Worm (Caenorhabditis elegans): Measurements from ENCODE around the gene T13B5.9.

Gene T13B5.9

DNA sequence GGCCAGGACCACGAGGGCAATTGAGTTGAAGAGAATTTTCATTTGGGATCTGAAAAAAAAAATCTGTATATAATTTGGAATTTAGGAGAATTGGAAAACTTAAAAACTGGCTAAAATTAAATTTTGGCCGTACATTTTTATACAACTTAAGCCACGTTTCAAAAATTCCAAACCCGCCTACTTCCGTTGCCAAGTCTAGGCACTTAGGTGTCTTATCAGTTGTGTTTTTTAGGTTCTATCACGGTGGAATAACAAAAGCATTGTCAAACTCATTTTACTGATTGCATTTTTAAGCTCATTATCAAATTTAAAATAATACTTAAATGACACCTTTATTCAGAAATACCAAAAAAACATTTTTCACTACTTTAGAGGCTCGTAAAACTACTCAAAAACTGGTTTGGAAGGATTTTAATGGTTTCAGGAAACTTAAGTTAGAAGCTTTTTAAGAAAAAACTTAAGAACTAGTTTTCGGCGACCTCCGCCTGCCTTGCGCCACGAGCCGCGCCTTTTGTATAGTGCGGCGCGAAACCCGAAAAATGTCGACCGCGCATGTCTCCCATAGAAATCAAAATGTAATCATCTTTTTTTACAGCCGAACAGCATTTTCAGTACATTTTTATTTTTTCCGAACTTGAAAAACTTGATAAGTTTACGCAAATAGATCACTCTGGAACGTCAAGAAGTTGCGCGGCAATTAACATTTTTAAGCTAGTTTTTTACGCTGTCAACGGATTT lies 13.9 kb upstream of the T13B5.9 start, which contains the start of gene lips-13:
lips-13 (minus strand) TSS at position 51 of the 738 bp plus-strand sequence.
- TF ChIP-seq fkh-10 (GFP tag; optimal IDR thresholded peaks at IDR 0.05) (no peak), ceh-32 (tag; optimal IDR thresholded peaks at IDR 0.05; ENCODE audit: poor library complexity) (no peak), skn-1 (tag; optimal IDR thresholded peaks at IDR 0.05) (no peak), egl-43 (GFP tag; IDR thresholded peaks at IDR 0.05) (no peak), Y48G9A.11 (GFP tag; IDR thresholded peaks at IDR 0.05) (no peak), dmd-6 (GFP tag; IDR thresholded peaks at IDR 0.05) (no peak), ZK337.2 (GFP tag; IDR thresholded peaks at IDR 0.05) (no peak), hmg-1.1 (GFP tag; IDR thresholded peaks at IDR 0.05) (no peak)

DNA sequence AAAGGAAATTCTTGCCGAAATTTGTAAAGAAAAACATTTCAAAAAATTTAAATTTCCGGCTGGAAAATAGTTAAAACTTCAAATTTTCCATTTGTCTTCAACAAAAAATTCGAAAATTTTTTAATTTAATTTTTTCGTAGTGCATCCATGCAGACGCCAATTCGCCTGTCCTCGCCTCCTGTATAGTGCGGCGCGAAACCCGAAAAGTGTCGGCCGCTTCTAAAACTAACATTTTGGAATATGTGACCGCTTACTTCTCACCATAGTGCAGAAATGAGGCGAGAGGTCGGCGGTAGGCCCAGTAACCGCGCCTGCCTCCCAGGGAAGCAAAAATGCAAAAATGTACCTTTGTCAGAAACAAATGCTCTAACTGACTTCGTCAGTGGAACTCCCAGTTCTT lies 12.2 kb upstream of the T13B5.9 start:
- TF ChIP-seq T26A8.4 (GFP tag; IDR thresholded peaks at IDR 0.05), result no peak
- peak; percentile 56 for TF ChIP-seq aha-1 (tag)
- TF ChIP-seq lin-1 (GFP tag; IDR thresholded peaks at IDR 0.05), result no peak
- no peak for TF ChIP-seq daf-8 (GFP tag; IDR thresholded peaks at IDR 0.05)
- TF ChIP-seq nhr-76 (tag; optimal IDR thresholded peaks at IDR 0.05), result no peak
- no peak for TF ChIP-seq pha-4 (GFP tag; IDR thresholded peaks at IDR 0.05)
- TF ChIP-seq pha-4 (tag; optimal IDR thresholded peaks at IDR 0.05), result no peak

DNA sequence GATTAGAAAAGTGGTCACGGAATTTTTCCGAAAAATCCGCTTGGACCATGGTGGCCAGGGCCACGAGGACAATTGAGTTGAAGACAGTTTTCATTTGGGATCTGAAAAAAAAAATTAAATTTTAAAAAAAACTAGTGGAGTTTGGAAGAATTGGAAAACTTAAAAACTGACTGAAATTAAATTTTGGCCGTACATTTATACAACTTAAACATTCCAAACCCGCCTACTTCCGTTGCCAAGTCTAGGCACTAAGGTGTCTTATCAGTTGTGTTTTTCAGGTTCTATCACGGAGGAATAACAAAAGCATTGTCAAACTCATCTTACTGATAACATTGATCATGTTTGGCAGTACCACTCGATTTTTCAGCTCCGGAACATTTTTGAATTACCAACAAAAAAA lies 9.8 kb upstream of the T13B5.9 start, which contains the start of gene lips-12:
lips-12 (minus strand) TSS at position 101 of the 400 bp plus-strand sequence.
- TF ChIP-seq set-16 (GFP tag; IDR thresholded peaks at IDR 0.05) (no peak), T26A8.4 (GFP tag; IDR thresholded peaks at IDR 0.05) (no peak), F26F4.8 (GFP tag; conservative IDR thresholded peaks at IDR 0.05) (no peak), spr-3 (GFP tag; optimal IDR thresholded peaks at IDR 0.05) (no peak), nhr-48 (tag; optimal IDR thresholded peaks at IDR 0.05) (no peak), nhr-102 (tag; optimal IDR thresholded peaks at IDR 0.05) (no peak), F49E8.2 (tag; optimal IDR thresholded peaks at IDR 0.05; ENCODE audit: borderline replicate concordance) (no peak), zag-1 (tag; optimal IDR thresholded peaks at IDR 0.05) (no peak), gei-8 (GFP tag; optimal IDR thresholded peaks at IDR 0.05) (no peak), ZK546.5 (tag; optimal IDR thresholded peaks at IDR 0.05) (no peak), mdt-29 (GFP tag; IDR thresholded peaks at IDR 0.05) (no peak), arid-1 (GFP tag; conservative IDR thresholded peaks at IDR 0.05) (no peak), nhr-11 (tag; optimal IDR thresholded peaks at IDR 0.05) (no peak), rbr-2 (tag; optimal IDR thresholded peaks at IDR 0.05) (no peak)

DNA sequence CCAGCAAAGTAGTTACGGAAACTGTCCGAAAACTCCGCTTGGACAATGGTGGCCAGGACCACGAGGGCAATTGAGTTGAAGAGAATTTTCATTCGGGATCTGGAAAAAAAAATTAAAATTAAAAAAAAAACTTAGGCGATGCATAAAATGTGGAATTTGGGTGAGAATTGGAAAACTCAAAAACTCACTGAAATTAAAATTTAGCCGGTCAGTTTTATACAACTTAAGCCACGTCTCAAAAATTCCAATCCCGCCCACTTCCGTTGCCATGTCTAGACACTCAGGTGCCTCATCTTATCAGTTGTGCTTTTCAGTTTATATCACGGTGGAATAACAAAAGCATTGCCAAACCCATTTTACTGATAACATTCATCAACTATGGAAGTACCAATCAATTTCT lies 6.6 kb upstream of the T13B5.9 start, which contains the start of gene lips-11:
lips-11 (minus strand) TSS at position 101 of the 400 bp plus-strand sequence.
- no peak for TF ChIP-seq hlh-30 (tag; optimal IDR thresholded peaks at IDR 0.05; ENCODE audit: insufficient read depth)

DNA sequence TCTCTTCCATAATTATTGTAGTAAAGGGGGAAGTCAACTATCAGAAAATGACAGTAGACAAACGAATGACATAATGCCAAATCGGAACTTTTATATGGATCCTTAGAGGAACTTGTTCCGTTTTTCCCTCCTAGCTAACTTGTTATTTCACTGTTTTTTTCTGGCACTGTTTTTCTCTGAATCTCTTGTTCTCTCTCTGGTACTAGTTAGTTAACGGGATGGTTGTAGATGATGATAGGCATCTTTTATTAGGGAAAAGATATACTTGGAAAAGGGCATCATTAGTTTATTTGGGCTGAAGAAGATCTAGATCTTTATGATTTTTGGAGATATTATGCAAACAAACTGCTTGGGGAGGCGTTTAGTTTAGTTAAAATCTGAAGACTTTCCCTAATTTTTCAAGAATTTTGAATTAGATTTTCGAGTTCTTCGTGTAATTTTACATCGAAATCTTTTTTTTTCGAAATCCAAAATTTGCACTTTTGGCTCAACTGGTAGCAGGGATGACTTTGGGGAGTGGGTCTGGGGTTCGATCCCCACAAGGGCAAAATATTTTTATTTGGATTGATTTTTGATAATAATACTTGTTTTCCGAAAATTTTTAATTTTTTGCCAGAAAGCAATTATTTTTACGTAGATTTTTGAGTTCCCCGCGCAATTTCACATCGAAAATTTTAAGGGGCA lies 2.7 kb upstream of the T13B5.9 start, which contains the start of gene col-40:
col-40 (minus strand) TSS at position 51 of the 684 bp plus-strand sequence.
- TF ChIP-seq zip-2 (tag; optimal IDR thresholded peaks at IDR 0.05), result no peak
- no peak for TF ChIP-seq nhr-10 (tag; optimal IDR thresholded peaks at IDR 0.05)
- no peak for TF ChIP-seq dmd-9 (GFP tag; IDR thresholded peaks at IDR 0.05)
- TF ChIP-seq lin-38 (GFP tag; IDR thresholded peaks at IDR 0.05), result 0 out of 2 replicates have a peak, but pooled peaks have one; percentile 19
- no peak for TF ChIP-seq F37D6.2 (tag; optimal IDR thresholded peaks at IDR 0.05)
